Fruit fly (Drosophila melanogaster) whole organism, embryonic: ENCODE results near the gene CG4537.

Experiments
- Bgb ChIP-seq: fragments of 200-800 bp; sonication (Bioruptor generic); IDR thresholded peaks from 2 replicates; pipeline ENCODE4 v1.3.6; 2022; ENCODE audit warnings: missing biosample characterization, missing genetic modification characterization; ENCODE audit not compliant: partially characterized antibody
- CG11695 ChIP-seq: fragments of 200-800 bp; sonication (Bioruptor generic); IDR thresholded peaks from 3 replicates; pipeline ENCODE4 v1.3.6; 2022; ENCODE audit warnings: missing biosample characterization, missing genetic modification characterization
- CG12744 ChIP-seq: fragments of 200-800 bp; sonication (Bioruptor generic); optimal IDR thresholded peaks from 2 replicates; lab custom pipeline; 2016; ENCODE audit warnings: missing biosample characterization, missing genetic modification characterization
- CG15514 ChIP-seq: fragments of 200-800 bp; sonication (Bioruptor generic); optimal IDR thresholded peaks from 3 replicates; lab custom pipeline; 2017; ENCODE audit warnings: missing biosample characterization, missing genetic modification characterization, mild to moderate bottlenecking, moderate library complexity, missing genetic modification reagents
- CG1647 ChIP-seq: fragments of 200-800 bp; sonication (Bioruptor generic); optimal IDR thresholded peaks from 3 replicates; lab custom pipeline; 2016; ENCODE audit warnings: missing biosample characterization, missing genetic modification characterization
- CG17361 ChIP-seq: fragments of 200-800 bp; sonication (Bioruptor generic); IDR thresholded peaks from 3 replicates; pipeline ENCODE4 v1.3.6; 2022; ENCODE audit warnings: missing biosample characterization, missing genetic modification characterization
- CG17385 ChIP-seq: fragments of 200-800 bp; sonication (Bioruptor generic); optimal IDR thresholded peaks from 3 replicates; lab custom pipeline; 2018; ENCODE audit warnings: missing biosample characterization, mild to moderate bottlenecking, missing genetic modification characterization
- CG17829 ChIP-seq: fragments of 200-800 bp; optimal IDR thresholded peaks from 2 replicates; lab custom pipeline; 2019; ENCODE audit warnings: missing biosample characterization, mild to moderate bottlenecking, missing genetic modification characterization, moderate library complexity
- CG2120 ChIP-seq: fragments of 200-800 bp; sonication (Bioruptor generic); optimal IDR thresholded peaks from 3 replicates; lab custom pipeline; 2016; ENCODE audit warnings: missing biosample characterization, missing genetic modification characterization
- CG2889 ChIP-seq: fragments of 200-800 bp; sonication (Bioruptor generic); IDR thresholded peaks from 3 replicates; pipeline ENCODE4 v1.3.6; 2022; ENCODE audit warnings: missing biosample characterization, missing genetic modification characterization
- CG3995 ChIP-seq: fragments of 200-800 bp; sonication (Bioruptor generic); optimal IDR thresholded peaks from 3 replicates; lab custom pipeline; 2016; ENCODE audit warnings: missing biosample characterization, missing genetic modification characterization
- CG6854 ChIP-seq: fragments of 200-800 bp; sonication (Bioruptor generic); optimal IDR thresholded peaks from 3 replicates; lab custom pipeline; 2017; ENCODE audit warnings: missing biosample characterization, mild to moderate bottlenecking, missing genetic modification characterization
- CHES-1-like ChIP-seq: fragments of 200-800 bp; sonication (Bioruptor generic); optimal IDR thresholded peaks from 2 replicates; lab custom pipeline; 2016; ENCODE audit warnings: missing biosample characterization, missing genetic modification characterization
- Dip3 ChIP-seq: fragments of 200-800 bp; sonication (Bioruptor generic); optimal IDR thresholded peaks from 3 replicates; lab custom pipeline; 2016; ENCODE audit warnings: missing biosample characterization, missing genetic modification characterization
- H15 ChIP-seq: fragments of 200-800 bp; sonication (Bioruptor generic); IDR thresholded peaks from 3 replicates; pipeline ENCODE4 v1.3.6; 2022; ENCODE audit warnings: missing biosample characterization, missing genetic modification characterization
- Hand ChIP-seq: fragments of 200-800 bp; sonication (Bioruptor generic); optimal IDR thresholded peaks from 2 replicates; lab custom pipeline; 2017; ENCODE audit warnings: mild to moderate bottlenecking, missing biosample characterization, missing genetic modification reagents, missing genetic modification characterization
- Hey ChIP-seq: fragments of 200-800 bp; sonication (Bioruptor generic); optimal IDR thresholded peaks from 3 replicates; lab custom pipeline; 2018; ENCODE audit warnings: missing biosample characterization, mild to moderate bottlenecking, missing genetic modification characterization
- Hr51 ChIP-seq, 2 experiments: fragments of 200-800 bp; sonication (Bioruptor generic); optimal IDR thresholded peaks; 2 replicates in 1 of 2; 3 replicates in 1 of 2; lab custom pipeline; 2016 to 2018; ENCODE audit warnings: missing biosample characterization in 2 of 2, missing genetic modification characterization in 2 of 2, mild to moderate bottlenecking in 1 of 2, moderate library complexity in 1 of 2
- Jarid2 ChIP-seq: fragments of 200-800 bp; sonication (Bioruptor generic); optimal IDR thresholded peaks from 3 replicates; lab custom pipeline; 2017; ENCODE audit warnings: mild to moderate bottlenecking, missing biosample characterization, missing genetic modification reagents, missing genetic modification characterization
- MESR4 ChIP-seq: fragments of 200-800 bp; sonication (Bioruptor generic); optimal IDR thresholded peaks from 2 replicates; lab custom pipeline; 2018; ENCODE audit warnings: missing biosample characterization, mild to moderate bottlenecking, missing genetic modification characterization, moderate library complexity
- NK7.1 ChIP-seq: fragments of 200-800 bp; sonication (Bioruptor generic); optimal IDR thresholded peaks from 3 replicates; lab custom pipeline; 2016; ENCODE audit warnings: missing biosample characterization, missing genetic modification characterization
- Nf-YA ChIP-seq: fragments of 200-800 bp; sonication (Bioruptor generic); IDR thresholded peaks from 2 replicates; pipeline ENCODE4 v1.3.6; 2022; ENCODE audit warnings: missing biosample characterization, missing genetic modification characterization
- NfI ChIP-seq: fragments of 200-800 bp; sonication (Bioruptor generic); optimal IDR thresholded peaks from 3 replicates; lab custom pipeline; 2018; ENCODE audit warnings: missing biosample characterization, mild to moderate bottlenecking, missing genetic modification characterization, moderate library complexity
- Oaz ChIP-seq: fragments of 200-800 bp; sonication (Bioruptor generic); IDR thresholded peaks from 2 replicates; pipeline ENCODE4 v1.3.6; 2022; ENCODE audit warnings: missing biosample characterization, missing genetic modification characterization
- Poxn ChIP-seq: fragments of 200-800 bp; sonication (Bioruptor generic); IDR thresholded peaks from 2 replicates; pipeline ENCODE4 v1.3.6; 2022; ENCODE audit warnings: missing biosample characterization, missing genetic modification characterization
- Rfx ChIP-seq: fragments of 200-800 bp; sonication (Bioruptor generic); IDR thresholded peaks from 2 replicates; pipeline ENCODE4 v1.3.6; 2022; ENCODE audit warnings: missing biosample characterization, missing genetic modification characterization
- Sry-δ ChIP-seq: fragments of 200-800 bp; sonication (Bioruptor generic); optimal IDR thresholded peaks from 2 replicates; lab custom pipeline; 2016; ENCODE audit warnings: missing biosample characterization, missing genetic modification characterization
- TFAM ChIP-seq: fragments of 200-800 bp; sonication (Bioruptor generic); optimal IDR thresholded peaks from 2 replicates; lab custom pipeline; 2017; ENCODE audit warnings: missing biosample characterization, missing genetic modification characterization, inconsistent platforms
- ato ChIP-seq: fragments of 200-800 bp; sonication (Bioruptor generic); IDR thresholded peaks from 2 replicates; pipeline ENCODE4 v1.3.6; 2022; ENCODE audit warnings: missing biosample characterization, missing genetic modification characterization; ENCODE audit not compliant: partially characterized antibody
- bbx ChIP-seq: fragments of 200-800 bp; sonication (Bioruptor generic); IDR thresholded peaks from 2 replicates; pipeline ENCODE4 v1.3.6; 2022; ENCODE audit warnings: missing biosample characterization, missing genetic modification characterization; ENCODE audit not compliant: partially characterized antibody
- cad ChIP-seq: fragments of >200 bp; optimal IDR thresholded peaks from 2 replicates; lab custom pipeline; 2017; ENCODE audit warnings: missing biosample characterization, missing genetic modification characterization
- cg ChIP-seq: fragments of 200-800 bp; sonication (Bioruptor generic); optimal IDR thresholded peaks from 3 replicates; lab custom pipeline; 2019; ENCODE audit warnings: missing biosample characterization, mild to moderate bottlenecking, missing genetic modification characterization, moderate library complexity
- danr ChIP-seq: fragments of 200-800 bp; sonication (Bioruptor generic); IDR thresholded peaks from 2 replicates; pipeline ENCODE4 v1.3.6; 2022; ENCODE audit warnings: missing biosample characterization, missing genetic modification characterization
- dmrt11E ChIP-seq: fragments of 200-800 bp; sonication (Bioruptor generic); optimal IDR thresholded peaks from 3 replicates; lab custom pipeline; 2018; ENCODE audit warnings: missing biosample characterization, mild to moderate bottlenecking, missing genetic modification characterization, moderate library complexity
- emc ChIP-seq: fragments of 200-800 bp; sonication (Bioruptor generic); optimal IDR thresholded peaks from 2 replicates; lab custom pipeline; 2016; ENCODE audit warnings: missing biosample characterization, missing genetic modification characterization
- fd102C ChIP-seq: fragments of 200-800 bp; sonication (Bioruptor generic); optimal IDR thresholded peaks from 2 replicates; lab custom pipeline; 2018; ENCODE audit warnings: missing biosample characterization, mild to moderate bottlenecking, missing genetic modification characterization, moderate library complexity
- grau ChIP-seq: fragments of 200-800 bp; optimal IDR thresholded peaks from 3 replicates; lab custom pipeline; 2019; ENCODE audit warnings: missing biosample characterization, mild to moderate bottlenecking, missing genetic modification characterization, moderate library complexity
- gro ChIP-seq: fragments of 200-800 bp; sonication (Bioruptor generic); optimal IDR thresholded peaks from 2 replicates; lab custom pipeline; 2016; ENCODE audit warnings: missing biosample characterization, missing genetic modification characterization
- mirr ChIP-seq: fragments of 200-800 bp; sonication (Bioruptor generic); optimal IDR thresholded peaks from 3 replicates; lab custom pipeline; 2018; ENCODE audit warnings: missing biosample characterization, mild to moderate bottlenecking, missing genetic modification characterization
- nmo ChIP-seq: fragments of 200-800 bp; sonication (Bioruptor generic); optimal IDR thresholded peaks from 2 replicates; lab custom pipeline; 2018; ENCODE audit warnings: missing biosample characterization, mild to moderate bottlenecking, missing genetic modification characterization, moderate library complexity
- pan ChIP-seq, 4 experiments: fragments of >200 bp in 3 of 4; fragments of 200-800 bp in 1 of 4; sonication (Bioruptor generic) in 1 of 4; optimal IDR thresholded peaks in 3 of 4; IDR thresholded peaks in 1 of 4; 2 replicates each; pipeline versions ENCODE4 v1.3.6 to Lab custom; 2017 to 2022; ENCODE audit warnings: missing biosample characterization in 2 of 4, missing genetic modification characterization in 2 of 4, mixed read lengths in 1 of 4
- sens ChIP-seq: fragments of 200-800 bp; sonication (Bioruptor generic); peaks from one replicate; lab custom pipeline; 2016; ENCODE audit warnings: missing biosample characterization, missing genetic modification characterization
- sug ChIP-seq: fragments of 200-800 bp; optimal IDR thresholded peaks from 2 replicates; lab custom pipeline; 2019; ENCODE audit warnings: missing biosample characterization, mild to moderate bottlenecking, missing genetic modification characterization, moderate library complexity
- tna ChIP-seq: fragments of 200-800 bp; sonication (Bioruptor generic); IDR thresholded peaks from 2 replicates; pipeline ENCODE4 v1.3.6; 2022; ENCODE audit warnings: missing biosample characterization, missing genetic modification characterization; ENCODE audit not compliant: partially characterized antibody
- unpg ChIP-seq: fragments of 200-800 bp; sonication (Bioruptor generic); optimal IDR thresholded peaks from 3 replicates; lab custom pipeline; 2018; ENCODE audit warnings: missing biosample characterization, mild to moderate bottlenecking, missing genetic modification characterization, moderate library complexity
- vvl ChIP-seq: fragments of 200-800 bp; sonication (Bioruptor generic); IDR thresholded peaks from 2 replicates; pipeline ENCODE4 v1.3.6; 2022; ENCODE audit warnings: missing biosample characterization, missing genetic modification characterization
- zfh2 ChIP-seq: fragments of 200-800 bp; sonication (Bioruptor generic); optimal IDR thresholded peaks from 2 replicates; lab custom pipeline; 2016; ENCODE audit warnings: missing biosample characterization, missing genetic modification characterization

The CG4537 gene

DNA sequence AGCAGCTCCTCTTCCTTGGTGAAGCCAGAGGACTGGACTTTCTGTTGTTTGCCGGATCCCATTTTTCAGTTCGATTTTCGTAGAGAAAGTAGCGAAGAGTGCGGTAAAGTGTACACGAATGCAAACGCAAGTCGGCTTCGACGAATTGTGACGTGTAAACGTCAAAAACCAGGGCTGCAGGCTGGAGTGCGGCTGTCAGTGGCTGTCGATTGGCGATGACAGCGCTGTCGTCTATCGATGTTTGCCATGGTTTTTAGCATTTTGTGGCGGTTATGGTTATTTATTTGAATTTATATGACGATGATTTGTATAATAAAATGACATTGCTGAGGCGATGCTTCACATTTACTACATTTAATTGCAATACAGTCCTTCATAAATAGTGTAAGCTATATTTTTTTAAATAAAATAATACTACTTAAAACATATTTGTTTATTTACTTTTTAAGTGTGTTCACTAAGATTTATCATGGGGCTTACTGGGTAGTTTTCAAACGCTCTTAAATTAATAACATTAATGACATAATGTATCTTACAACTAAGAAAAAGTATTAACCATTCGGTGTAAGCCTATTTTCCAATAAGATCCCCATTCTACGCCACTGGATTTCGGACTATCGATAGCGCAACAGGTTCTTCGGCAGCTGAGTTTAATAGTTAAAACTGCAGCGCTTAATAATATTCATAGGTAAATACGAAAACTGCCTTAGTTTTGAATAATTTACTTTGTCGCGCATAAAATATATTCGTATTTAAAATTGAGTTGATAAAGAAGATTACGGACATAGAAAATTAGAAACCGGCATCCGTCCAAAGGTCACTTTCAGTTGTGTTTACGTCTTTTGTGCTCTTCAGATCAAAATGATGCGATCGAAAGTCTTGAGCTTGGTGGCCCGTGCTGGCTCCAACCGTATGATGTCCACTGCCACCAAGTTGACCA lies 27.6 kb downstream of the CG4537 start, which contains the start of the genes CG5885 and CG4598 (continued):
- TF ChIP-seq MESR4 (GFP tag; lab: Kevin White, UChicago), result peak; percentile 97
- TF ChIP-seq gro (GFP tag; lab: Kevin White, UChicago), result no peak
- peak; percentile 81 for TF ChIP-seq vvl (GFP tag; lab: Robert Waterston, UW)
- no peak for TF ChIP-seq CG1647 (GFP tag; lab: Kevin White, UChicago)
- TF ChIP-seq grau (tag; lab: Kevin White, UChicago), result peak; percentile 75
- TF ChIP-seq cg (GFP tag; lab: Kevin White, UChicago), result no peak
- TF ChIP-seq dmrt11E (tag; lab: Kevin White, UChicago), result peak; percentile 45
- no peak for TF ChIP-seq mirr (GFP tag; lab: Kevin White, UChicago)
- TF ChIP-seq NfI (GFP tag; lab: Kevin White, UChicago), result peak; percentile 69
- peak; percentile 81 for TF ChIP-seq bbx (GFP tag; lab: Robert Waterston, UW)
- no peak for TF ChIP-seq Hand (GFP tag; lab: Kevin White, UChicago)
- TF ChIP-seq CG3995 (GFP tag; lab: Kevin White, UChicago), result no peak
- TF ChIP-seq nmo (GFP tag; lab: Kevin White, UChicago), result peak; percentile 61
- peak; percentile 89 for TF ChIP-seq sens (GFP tag; lab: Kevin White, UChicago)
- TF ChIP-seq CG6854, result peak; percentile 35
- peak; percentile 64 for TF ChIP-seq CG17385
- peak; percentile 70 for TF ChIP-seq sug
- no peak for TF ChIP-seq CG12744 (GFP tag; lab: Kevin White, UChicago)
- TF ChIP-seq CG17829, result peak; percentile 56
- no peak for TF ChIP-seq Poxn (GFP tag; lab: Robert Waterston, UW)
- TF ChIP-seq ato (GFP tag; lab: Robert Waterston, UW), result peak; percentile 51; the same call in 1 of the 2 replicates
- TF ChIP-seq Bgb (GFP tag; lab: Robert Waterston, UW), result peak; percentile 76
- TF ChIP-seq Oaz (GFP tag; lab: Robert Waterston, UW), result 0 out of 2 replicates have a peak, but pooled peaks have one; percentile 20
- TF ChIP-seq CHES-1-like (GFP tag; lab: Kevin White, UChicago), result no peak
- TF ChIP-seq pan (optimal IDR thresholded peaks at IDR 0.05; lab: Kevin White, UChicago), result no peak
- peak in 1 of 2 experiments; percentile 64 for TF ChIP-seq pan (GFP tag; optimal IDR thresholded peaks at IDR 0.05 in 1 of 2, IDR thresholded peaks at IDR 0.05 in 1 of 2)
- peak; percentile 51 for TF ChIP-seq zfh2 (GFP tag; lab: Kevin White, UChicago)
- no peak for TF ChIP-seq TFAM
- peak; percentile 11 to 81 for TF ChIP-seq Hr51 (GFP tag; optimal IDR thresholded peaks at IDR 0.05; lab: Kevin White, UChicago)
- TF ChIP-seq tna (GFP tag; lab: Robert Waterston, UW), result peak; percentile 48
- no peak for TF ChIP-seq danr
- TF ChIP-seq Hey (tag; lab: Kevin White, UChicago), result no peak
- no peak for TF ChIP-seq Nf-YA (GFP tag; lab: Robert Waterston, UW)
- peak; percentile 66; the same call in 2 of the 3 replicates for TF ChIP-seq CG11695 (GFP tag; lab: Robert Waterston, UW)
- TF ChIP-seq Jarid2, result no peak
- peak; percentile 80 for TF ChIP-seq Rfx
- TF ChIP-seq Dip3 (GFP tag; lab: Kevin White, UChicago), result peak; percentile 21
- no peak for TF ChIP-seq cad (GFP tag; lab: Kevin White, UChicago)
- peak; percentile 41; the same call in 2 of the 3 replicates for TF ChIP-seq H15 (GFP tag; lab: Robert Waterston, UW)
- TF ChIP-seq fd102C, result no peak
- peak; percentile 77 for TF ChIP-seq CG17361 (GFP tag; lab: Robert Waterston, UW)
- no peak for TF ChIP-seq emc (GFP tag; lab: Kevin White, UChicago)
- TF ChIP-seq CG2889, result 0 out of 3 replicates have a peak, but pooled peaks have one; percentile 28
- peak; percentile 76 for TF ChIP-seq CG2120 (GFP tag; lab: Kevin White, UChicago)
- peak; percentile 64 for TF ChIP-seq CG15514
- TF ChIP-seq Sry-δ (GFP tag; lab: Kevin White, UChicago), result peak; percentile 82
- TF ChIP-seq NK7.1 (GFP tag; lab: Kevin White, UChicago), result no peak
- peak; percentile 70 for TF ChIP-seq unpg
